Fruit fly (Drosophila melanogaster): Measurements from ENCODE around the gene Rab3GAP1.

DNA sequence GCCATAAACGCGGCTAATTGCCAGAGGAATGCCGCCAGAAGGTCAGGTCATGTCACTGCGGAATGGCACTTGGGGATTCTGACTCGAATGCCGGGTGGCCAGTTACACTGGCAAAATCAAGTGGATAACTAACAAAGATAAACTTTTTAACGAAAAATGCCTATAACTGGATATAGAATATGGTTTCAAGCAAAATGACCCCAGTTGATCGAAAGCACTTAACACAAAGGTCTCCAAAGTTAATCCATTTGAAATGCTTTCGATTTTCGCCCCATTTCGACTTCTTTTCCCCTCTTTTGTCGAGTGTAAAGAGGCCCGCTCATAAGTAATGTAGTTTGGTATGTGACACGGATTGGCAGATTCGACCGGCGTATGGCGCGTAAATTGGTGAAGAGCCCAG, 42.3 kb downstream of the Rab3GAP1 start:
- peak; percentile 51 for TF ChIP-seq esn (GFP tag; optimal IDR thresholded peaks at IDR 0.05)
- TF ChIP-seq OdsH (GFP tag; optimal IDR thresholded peaks at IDR 0.05), result peak; percentile 45
- peak; percentile 54 for TF ChIP-seq CG6792 (GFP tag; optimal IDR thresholded peaks at IDR 0.05)
- TF ChIP-seq CG7368 (GFP tag; optimal IDR thresholded peaks at IDR 0.05), result peak; percentile 27
- no peak for TF ChIP-seq dsx (GFP tag; optimal IDR thresholded peaks at IDR 0.05; ENCODE audit: poor library complexity, severe bottlenecking)
- TF ChIP-seq Hr38 (GFP tag; optimal IDR thresholded peaks at IDR 0.05), result no peak
- TF ChIP-seq Eip75B (GFP tag; optimal IDR thresholded peaks at IDR 0.05), result peak; percentile 49
- TF ChIP-seq Lpt (GFP tag; optimal IDR thresholded peaks at IDR 0.05), result no peak
- TF ChIP-seq pdm3 (GFP tag; optimal IDR thresholded peaks at IDR 0.05), result peak; percentile 27

All from whole organism, prepupa.